Worm (Caenorhabditis elegans) whole organism, early embryonic: ENCODE measurements around the gene skr-4.

Source experiments
- B0310.2 ChIP-seq: sonication (generic microtip); optimal IDR thresholded peaks from 2 replicates; lab custom pipeline; 2016; ENCODE audit warnings: mild to moderate bottlenecking, missing genetic modification characterization, missing compliant biosample characterization
- F13C5.2 ChIP-seq: sonication (generic microtip); optimal IDR thresholded peaks from 2 replicates; lab custom pipeline; 2017; ENCODE audit warnings: mild to moderate bottlenecking, missing genetic modification characterization, inconsistent platforms, missing compliant biosample characterization
- aly-1 ChIP-seq: sonication (generic microtip); optimal IDR thresholded peaks from 2 replicates; lab custom pipeline; 2016; ENCODE audit warnings: missing genetic modification characterization, missing compliant biosample characterization
- ama-1 ChIP-seq: fragments of 150-350 bp; optimal IDR thresholded peaks from 2 replicates; lab custom pipeline; 2014
- ceh-36 ChIP-seq: sonication (generic microtip); optimal IDR thresholded peaks from 2 replicates; lab custom pipeline; 2016; ENCODE audit warnings: missing genetic modification characterization, inconsistent platforms, missing compliant biosample characterization
- ets-7 ChIP-seq: sonication (generic microtip); optimal IDR thresholded peaks from 2 replicates; lab custom pipeline; 2016; ENCODE audit warnings: missing genotype, missing genetic modification characterization, missing compliant biosample characterization
- flt-1 ChIP-seq: fragments of 200-800 bp; sonication (Bioruptor generic); IDR thresholded peaks from 2 replicates; pipeline ENCODE4 v1.3.6; 2022; ENCODE audit warnings: missing genetic modification characterization, missing compliant biosample characterization
- hmbx-1 ChIP-seq: sonication (generic microtip); optimal IDR thresholded peaks from 2 replicates; lab custom pipeline; 2016; ENCODE audit warnings: mild to moderate bottlenecking, missing genetic modification characterization, missing compliant biosample characterization
- hnd-1 ChIP-seq: sonication (generic microtip); optimal IDR thresholded peaks from 2 replicates; lab custom pipeline; 2016; ENCODE audit warnings: missing genetic modification characterization, missing compliant biosample characterization
- pes-1 ChIP-seq: fragments of 200-800 bp; sonication (Bioruptor generic); IDR thresholded peaks from 2 replicates; pipeline ENCODE4 v1.3.6; 2022; ENCODE audit warnings: missing genetic modification reagents, missing genetic modification characterization, missing compliant biosample characterization
- scrt-1 ChIP-seq: fragments of 200-800 bp; sonication (Bioruptor generic); IDR thresholded peaks from 2 replicates; pipeline ENCODE4 v1.3.6; 2022; ENCODE audit warnings: missing genetic modification characterization, missing compliant biosample characterization
- sea-1 ChIP-seq: fragments of 200-800 bp; sonication (Bioruptor generic); conservative IDR thresholded peaks from 2 replicates; pipeline ENCODE4 v1.3.6; 2022; ENCODE audit warnings: missing genetic modification characterization, missing compliant biosample characterization
- tbx-11 ChIP-seq: fragments of 200-800 bp; sonication (Bioruptor generic); IDR thresholded peaks from 2 replicates; pipeline ENCODE4 v1.3.6; 2022; ENCODE audit warnings: missing genetic modification characterization, missing compliant biosample characterization
- tra-4 ChIP-seq: sonication (generic microtip); optimal IDR thresholded peaks from 2 replicates; lab custom pipeline; 2017; ENCODE audit warnings: missing genetic modification characterization, missing compliant biosample characterization

DNA sequence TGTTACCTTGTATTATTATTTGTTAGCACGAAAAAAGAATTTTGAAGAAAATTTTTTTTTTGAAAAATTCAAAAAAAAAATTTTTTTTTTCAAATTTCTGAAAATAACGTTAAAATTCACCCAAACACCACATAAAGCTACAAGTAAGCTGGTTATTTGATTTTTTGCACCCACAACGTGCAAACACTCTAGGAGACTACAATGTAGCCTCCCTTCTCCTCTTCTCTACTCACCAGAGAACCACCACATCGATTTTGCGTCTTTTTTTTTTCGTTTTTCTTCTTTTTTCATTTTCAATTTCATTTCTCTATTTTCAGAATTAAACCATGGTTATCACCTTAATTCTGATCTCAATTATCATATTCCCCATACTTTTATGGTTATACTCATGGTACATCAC is 31.1 kb downstream of the skr-4 start, which contains the start of gene abhd-3.1:
- TF ChIP-seq aly-1 (tag; lab: Kevin White, UChicago) (no peak), tbx-11 (GFP tag; lab: Robert Waterston, UW) (no peak), sea-1 (no peak), hnd-1 (tag; lab: Kevin White, UChicago) (no peak), pes-1 (no peak), ama-1 (no peak), B0310.2 (no peak), ets-7 (tag; lab: Kevin White, UChicago) (no peak), F13C5.2 (tag; lab: Kevin White, UChicago) (no peak), ceh-36 (tag; lab: Kevin White, UChicago) (no peak), hmbx-1 (no peak), scrt-1 (GFP tag; lab: Robert Waterston, UW) (no peak), flt-1 (GFP tag; lab: Robert Waterston, UW) (no peak), tra-4 (tag; lab: Kevin White, UChicago) (no peak)
